Fruit fly (Drosophila melanogaster) whole organism, pupa: Measurements from ENCODE around the gene Edc3.

ENCODE experiments used
- CG13204 ChIP-seq: fragments of 200-800 bp; sonication (Bioruptor generic); optimal IDR thresholded peaks from 2 replicates; lab custom pipeline; 2018; ENCODE audit warnings: missing biosample characterization, mild to moderate bottlenecking, missing genetic modification characterization, moderate library complexity
- CG14655 ChIP-seq: fragments of 200-800 bp; sonication (Bioruptor generic); optimal IDR thresholded peaks from 3 replicates; lab custom pipeline; 2017; ENCODE audit warnings: mild to moderate bottlenecking, missing biosample characterization, missing genetic modification reagents, missing genetic modification characterization
- CG32121 ChIP-seq: fragments of 200-800 bp; sonication (Bioruptor generic); IDR thresholded peaks from 2 replicates; pipeline ENCODE4 v1.3.6; 2022; ENCODE audit warnings: missing biosample characterization, missing genetic modification characterization
- CG4496 ChIP-seq: fragments of 200-800 bp; sonication (Bioruptor generic); IDR thresholded peaks from 3 replicates; pipeline ENCODE4 v1.3.6; 2022; ENCODE audit warnings: missing biosample characterization, missing genetic modification characterization
- D1 ChIP-seq: fragments of 200-800 bp; sonication (Bioruptor generic); optimal IDR thresholded peaks from 2 replicates; lab custom pipeline; 2018; ENCODE audit warnings: missing biosample characterization, mild to moderate bottlenecking, missing genetic modification characterization, moderate library complexity
- EcR ChIP-seq: fragments of 200-800 bp; sonication (Bioruptor generic); optimal IDR thresholded peaks from 3 replicates; lab custom pipeline; 2019; ENCODE audit warnings: missing biosample characterization, missing genetic modification characterization, mild to moderate bottlenecking, moderate library complexity, missing genetic modification reagents
- Ets98B ChIP-seq: fragments of 200-800 bp; sonication (Bioruptor generic); IDR thresholded peaks from 2 replicates; pipeline ENCODE4 v1.3.6; 2022; ENCODE audit warnings: missing biosample characterization, missing genetic modification characterization
- Snoo ChIP-seq: fragments of 200-800 bp; sonication (Bioruptor generic); optimal IDR thresholded peaks from 3 replicates; lab custom pipeline; 2017; ENCODE audit warnings: missing biosample characterization, mild to moderate bottlenecking, missing genetic modification characterization, inconsistent platforms
- rn ChIP-seq: fragments of 200-800 bp; sonication (Bioruptor generic); IDR thresholded peaks from 2 replicates; pipeline ENCODE4 v1.3.6; 2022; ENCODE audit warnings: missing biosample characterization, missing genetic modification characterization

DNA sequence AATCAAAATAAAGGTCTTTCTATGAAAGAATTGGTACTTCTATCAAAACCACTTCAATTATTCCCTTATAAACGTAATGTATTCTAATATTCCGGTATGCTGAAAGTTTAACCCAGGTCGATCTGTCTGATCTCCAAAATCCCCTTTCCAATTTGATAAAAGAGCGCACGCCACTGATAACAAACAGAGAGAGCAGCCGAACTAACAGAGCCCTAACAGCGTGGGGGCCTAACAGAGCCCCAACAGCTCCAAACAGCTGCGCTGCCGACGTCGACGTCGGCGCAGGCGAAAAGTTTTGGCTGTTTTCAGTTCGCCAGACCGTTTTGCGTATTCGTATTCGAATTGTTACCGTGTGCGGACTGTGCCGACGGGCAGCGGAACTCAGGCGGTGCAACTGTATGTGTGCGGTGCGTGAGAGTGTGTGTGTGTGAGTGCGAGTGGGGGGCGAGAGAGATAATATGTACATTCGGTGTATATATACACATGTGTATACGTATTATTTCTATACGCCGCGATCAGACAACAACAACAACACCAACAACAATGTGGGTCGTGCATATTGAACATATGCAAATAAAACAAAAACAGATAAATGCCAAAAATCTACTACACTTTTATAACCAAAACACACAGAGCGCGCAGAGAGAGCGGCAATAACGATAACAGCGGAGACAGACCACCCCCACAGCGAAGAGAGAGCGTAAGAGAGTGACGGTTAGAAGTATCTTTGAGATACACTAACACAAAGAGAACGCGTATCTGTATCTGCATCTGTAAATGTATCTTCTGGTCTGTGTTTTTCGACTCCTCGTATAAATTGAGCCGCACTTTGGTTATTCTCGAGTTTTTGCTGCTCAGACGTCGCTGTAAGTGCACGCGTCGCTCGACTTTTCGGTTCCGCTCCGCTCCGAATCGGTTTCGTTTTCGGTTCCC is 42.6 kb downstream of the Edc3 start, which contains the start of gene Oatp74D:
- TF ChIP-seq CG13204 (GFP tag; lab: Kevin White, UChicago) (peak; percentile 86), Snoo (tag; lab: Kevin White, UChicago) (peak; percentile 37), D1 (tag; lab: Kevin White, UChicago) (no peak), Ets98B (GFP tag; lab: Robert Waterston, UW) (peak; percentile 77), CG4496 (GFP tag; lab: Robert Waterston, UW) (peak; percentile 86), CG32121 (peak; percentile 49; the same call in 1 of the 2 replicates), EcR (GFP tag; lab: Kevin White, UChicago) (peak; percentile 85), CG14655 (GFP tag; lab: Kevin White, UChicago) (peak; percentile 22), rn (no peak)
